Fruit fly (Drosophila melanogaster) whole organism, adult: ENCODE data around the gene RpLP0.
A peak's percentile ranks its signal among the peaks of the same experiment; 100 is the strongest.

ENCODE experiments used
- CG11617 ChIP-seq: fragments of 200-800 bp; sonication (Bioruptor generic); optimal IDR thresholded peaks from 2 replicates; lab custom pipeline; 2017; ENCODE audit warnings: mild to moderate bottlenecking, missing biosample characterization, missing genetic modification reagents, missing genetic modification characterization
- CG12768 ChIP-seq: fragments of 200-800 bp; sonication (Bioruptor generic); optimal IDR thresholded peaks from 2 replicates; lab custom pipeline; 2017; ENCODE audit warnings: missing biosample characterization, missing genetic modification characterization, mild to moderate bottlenecking, moderate library complexity, missing genetic modification reagents
- CG14711 ChIP-seq: fragments of 200-800 bp; sonication (Bioruptor generic); optimal IDR thresholded peaks from 2 replicates; lab custom pipeline; 2018; ENCODE audit warnings: missing biosample characterization, mild to moderate bottlenecking, missing genetic modification characterization, moderate library complexity
- CG1620 ChIP-seq: fragments of 200-800 bp; sonication (Bioruptor generic); optimal IDR thresholded peaks from 2 replicates; lab custom pipeline; 2016; ENCODE audit warnings: missing biosample characterization, missing genetic modification characterization
- CG33017 ChIP-seq: fragments of 200-800 bp; sonication (Bioruptor generic); optimal IDR thresholded peaks from 2 replicates; lab custom pipeline; 2018; ENCODE audit warnings: missing biosample characterization, mild to moderate bottlenecking, missing genetic modification characterization, moderate library complexity
- CG5204 ChIP-seq: fragments of 200-800 bp; sonication (Bioruptor generic); optimal IDR thresholded peaks from 2 replicates; lab custom pipeline; 2016; ENCODE audit warnings: missing biosample characterization, missing genetic modification characterization
- CG7045 ChIP-seq: fragments of 200-800 bp; sonication (Bioruptor generic); optimal IDR thresholded peaks from 2 replicates; lab custom pipeline; 2017; ENCODE audit warnings: missing biosample characterization, mild to moderate bottlenecking, missing genetic modification characterization
- CG7101 ChIP-seq: fragments of 200-800 bp; sonication (Bioruptor generic); optimal IDR thresholded peaks from 2 replicates; lab custom pipeline; 2018; ENCODE audit warnings: missing biosample characterization, mild to moderate bottlenecking, missing genetic modification characterization, moderate library complexity
- Clk ChIP-seq: fragments of 200-800 bp; sonication (Bioruptor generic); optimal IDR thresholded peaks from 2 replicates; lab custom pipeline; 2017; ENCODE audit warnings: missing biosample characterization, missing genetic modification characterization
- Crg-1 ChIP-seq: fragments of 200-800 bp; sonication (Bioruptor generic); optimal IDR thresholded peaks from 2 replicates; lab custom pipeline; 2016; ENCODE audit warnings: missing biosample characterization, missing genetic modification characterization
- Hr96 ChIP-seq: fragments of 200-800 bp; sonication (Bioruptor generic); optimal IDR thresholded peaks from 2 replicates; lab custom pipeline; 2016; ENCODE audit warnings: missing biosample characterization, missing genetic modification characterization
- Mnt ChIP-seq: fragments of 200-800 bp; sonication (Bioruptor generic); optimal IDR thresholded peaks from 2 replicates; lab custom pipeline; 2016; ENCODE audit warnings: missing biosample characterization, mild to moderate bottlenecking, missing genetic modification characterization
- bab1 ChIP-seq: fragments of 200-800 bp; sonication (Bioruptor generic); optimal IDR thresholded peaks from 3 replicates; lab custom pipeline; 2019; ENCODE audit warnings: missing biosample characterization, mild to moderate bottlenecking, missing genetic modification characterization, moderate library complexity
- cic ChIP-seq: fragments of 200-800 bp; sonication (Bioruptor generic); optimal IDR thresholded peaks from 2 replicates; lab custom pipeline; 2017; ENCODE audit warnings: missing biosample characterization, mild to moderate bottlenecking, missing genetic modification characterization, moderate library complexity
- cnc ChIP-seq, 2 experiments: fragments of >200 bp; optimal IDR thresholded peaks; 2 replicates each; lab custom pipeline; 2017
- kay ChIP-seq: fragments of 200-800 bp; sonication (Bioruptor generic); peaks from one replicate; lab custom pipeline; 2016; ENCODE audit warnings: missing biosample characterization, missing genetic modification characterization, borderline replicate concordance
- ovo ChIP-seq: fragments of 200-800 bp; sonication (Bioruptor generic); optimal IDR thresholded peaks from 2 replicates; lab custom pipeline; 2016; ENCODE audit warnings: missing biosample characterization, missing genetic modification characterization
- pad ChIP-seq: fragments of 200-800 bp; sonication (Bioruptor generic); optimal IDR thresholded peaks from 3 replicates; lab custom pipeline; 2017; ENCODE audit warnings: missing biosample characterization, missing genetic modification characterization, mild to moderate bottlenecking, moderate library complexity, missing genetic modification reagents
- tj ChIP-seq: fragments of 200-800 bp; sonication (Bioruptor generic); optimal IDR thresholded peaks from 3 replicates; lab custom pipeline; 2017; ENCODE audit warnings: missing biosample characterization, mild to moderate bottlenecking, missing genetic modification characterization, moderate library complexity
- toe ChIP-seq: fragments of 200-800 bp; sonication (Bioruptor generic); optimal IDR thresholded peaks from 2 replicates; lab custom pipeline; 2016; ENCODE audit warnings: missing biosample characterization, missing genetic modification characterization

The RpLP0 gene

dm6 chr3L:22078063-22078462 is 2.4 kb downstream of the RpLP0 start:
- peak; percentile 41 for TF ChIP-seq Hr96 (GFP tag; lab: Kevin White, UChicago)
- no peak for TF ChIP-seq CG1620 (GFP tag; lab: Kevin White, UChicago)
- TF ChIP-seq CG14711, result no peak
- TF ChIP-seq kay (GFP tag; lab: Kevin White, UChicago), result no peak
- TF ChIP-seq CG12768 (GFP tag; lab: Kevin White, UChicago), result no peak
- TF ChIP-seq CG33017, result no peak
- no peak for TF ChIP-seq Crg-1 (GFP tag; lab: Kevin White, UChicago)
- TF ChIP-seq CG5204 (GFP tag; lab: Kevin White, UChicago), result no peak
- TF ChIP-seq Clk (GFP tag; lab: Kevin White, UChicago), result no peak
- peak; percentile 0 for TF ChIP-seq tj (GFP tag; lab: Kevin White, UChicago)
- peak; percentile 70 for TF ChIP-seq bab1 (GFP tag; lab: Kevin White, UChicago)
- TF ChIP-seq CG11617, result peak; percentile 37
- TF ChIP-seq ovo (GFP tag; lab: Kevin White, UChicago), result no peak
- TF ChIP-seq CG7101 (tag; lab: Kevin White, UChicago), result peak; percentile 43
- TF ChIP-seq toe (GFP tag; lab: Kevin White, UChicago), result no peak
- TF ChIP-seq Mnt, result peak; percentile 62
- TF ChIP-seq cnc (optimal IDR thresholded peaks at IDR 0.05; lab: Kevin White, UChicago), result no peak
- TF ChIP-seq CG7045 (GFP tag; lab: Kevin White, UChicago), result no peak

- no peak for TF ChIP-seq CG14711
- TF ChIP-seq Hr96 (GFP tag; lab: Kevin White, UChicago), result no peak
- TF ChIP-seq cic, result no peak
- TF ChIP-seq CG5204 (GFP tag; lab: Kevin White, UChicago), result no peak
- no peak for TF ChIP-seq CG12768 (GFP tag; lab: Kevin White, UChicago)
- no peak for TF ChIP-seq CG7101 (tag; lab: Kevin White, UChicago)
- TF ChIP-seq kay (GFP tag; lab: Kevin White, UChicago), result no peak
Measured at dm6 chr3L:22080022-22080421, 4.4 kb downstream of the RpLP0 start, which contains the start of gene Sfp79B. TSS of gene Sfp79B (plus strand) at chr3L:22080322.

dm6 chr3L:22082420-22082819 is 6.8 kb downstream of the RpLP0 start, which contains the start of gene msopa:
TSS of gene msopa (plus strand) at chr3L:22082720.
- TF ChIP-seq Clk (GFP tag; lab: Kevin White, UChicago), result no peak
- no peak for TF ChIP-seq CG14711
- no peak for TF ChIP-seq CG1620 (GFP tag; lab: Kevin White, UChicago)
- TF ChIP-seq CG11617, result no peak
- TF ChIP-seq cic, result no peak

dm6 chr3L:22083131-22083648 is 7.5 kb downstream of the RpLP0 start:
- TF ChIP-seq CG33017, result no peak
- no peak for TF ChIP-seq bab1 (GFP tag; lab: Kevin White, UChicago)
- TF ChIP-seq CG7101 (tag; lab: Kevin White, UChicago), result no peak

- TF ChIP-seq bab1 (GFP tag; lab: Kevin White, UChicago) (no peak), cic (no peak), Clk (GFP tag; lab: Kevin White, UChicago) (no peak), CG1620 (GFP tag; lab: Kevin White, UChicago) (no peak), pad (GFP tag; lab: Kevin White, UChicago) (no peak), Mnt (no peak), Hr96 (GFP tag; lab: Kevin White, UChicago) (no peak), CG12768 (GFP tag; lab: Kevin White, UChicago) (no peak), toe (GFP tag; lab: Kevin White, UChicago) (no peak), tj (GFP tag; lab: Kevin White, UChicago) (no peak), CG33017 (no peak), CG7101 (tag; lab: Kevin White, UChicago) (no peak), CG14711 (no peak), kay (GFP tag; lab: Kevin White, UChicago) (no peak), CG7045 (GFP tag; lab: Kevin White, UChicago) (no peak), CG5204 (GFP tag; lab: Kevin White, UChicago) (no peak), cnc (optimal IDR thresholded peaks at IDR 0.05; lab: Kevin White, UChicago) (no peak)
Measured at dm6 chr3L:22091339-22091738, 15.7 kb downstream of the RpLP0 start.

dm6 chr3L:22094308-22094866 is 18.7 kb downstream of the RpLP0 start:
- TF ChIP-seq CG5204 (GFP tag; lab: Kevin White, UChicago), result no peak
- no peak for TF ChIP-seq Clk (GFP tag; lab: Kevin White, UChicago)
- no peak for TF ChIP-seq CG7101 (tag; lab: Kevin White, UChicago)

- no peak for TF ChIP-seq CG33017
- no peak for TF ChIP-seq bab1 (GFP tag; lab: Kevin White, UChicago)
- TF ChIP-seq CG14711, result no peak
- TF ChIP-seq CG11617, result no peak
- no peak for TF ChIP-seq toe (GFP tag; lab: Kevin White, UChicago)
- TF ChIP-seq ovo (GFP tag; lab: Kevin White, UChicago), result no peak
- no peak for TF ChIP-seq tj (GFP tag; lab: Kevin White, UChicago)
- no peak for TF ChIP-seq CG1620 (GFP tag; lab: Kevin White, UChicago)
- no peak for TF ChIP-seq pad (GFP tag; lab: Kevin White, UChicago)
- no peak for TF ChIP-seq cnc (optimal IDR thresholded peaks at IDR 0.05; lab: Kevin White, UChicago)
Measured at dm6 chr3L:22106704-22107103, 31.0 kb downstream of the RpLP0 start.
